Fruit fly (Drosophila melanogaster): ENCODE results near the gene ovo.

- peak; percentile 51 for TF ChIP-seq gl (tag; optimal IDR thresholded peaks at IDR 0.05)
- TF ChIP-seq Pif1B (GFP tag; optimal IDR thresholded peaks at IDR 0.05) = peak; percentile 50
- TF ChIP-seq EcR (GFP tag; optimal IDR thresholded peaks at IDR 0.05) = no peak
- TF ChIP-seq CG17806 (tag; optimal IDR thresholded peaks at IDR 0.05) = peak; percentile 82
- no peak for TF ChIP-seq fd96Ca (GFP tag; IDR thresholded peaks at IDR 0.05)
- peak; percentile 86 for TF ChIP-seq CG9948 (tag; optimal IDR thresholded peaks at IDR 0.05)
- TF ChIP-seq CG10348 (GFP tag; IDR thresholded peaks at IDR 0.05) = no peak
- peak; percentile 35 for TF ChIP-seq Pif1A (GFP tag; optimal IDR thresholded peaks at IDR 0.05)
- peak; percentile 12; the same call in 1 of the 2 replicates for TF ChIP-seq Ets98B (GFP tag; IDR thresholded peaks at IDR 0.05)
- peak; percentile 74 for TF ChIP-seq CG14655 (GFP tag; optimal IDR thresholded peaks at IDR 0.05)
These were observed 28.0 kb upstream of the ovo start for dm6 chrX:5020030-5020429.

Data from whole organism, pupa.